Fruit fly (Drosophila melanogaster) whole organism, prepupa: ENCODE results near the gene Coq7.

Experiments
- Blimp-1 ChIP-seq: fragments of 200-800 bp; sonication (Bioruptor generic); optimal IDR thresholded peaks from 3 replicates; lab custom pipeline; 2017; ENCODE audit warnings: missing biosample characterization, missing genetic modification characterization, mild to moderate bottlenecking, moderate library complexity, missing genetic modification reagents
- CG11294 ChIP-seq: fragments of 200-800 bp; sonication (Bioruptor generic); IDR thresholded peaks from 2 replicates; pipeline ENCODE4 v1.3.6; 2022; ENCODE audit warnings: missing biosample characterization, missing genetic modification characterization
- CG3032 ChIP-seq: fragments of 200-800 bp; optimal IDR thresholded peaks from 2 replicates; lab custom pipeline; 2019; ENCODE audit warnings: missing biosample characterization, mild to moderate bottlenecking, missing genetic modification characterization, moderate library complexity
- CG34406 ChIP-seq: fragments of 200-800 bp; sonication (Bioruptor generic); optimal IDR thresholded peaks from 3 replicates; lab custom pipeline; 2016; ENCODE audit warnings: missing biosample characterization, missing genetic modification characterization
- CG6792 ChIP-seq: fragments of 200-800 bp; sonication (Bioruptor generic); optimal IDR thresholded peaks from 3 replicates; lab custom pipeline; 2016; ENCODE audit warnings: missing biosample characterization, missing genetic modification characterization
- CG6808 ChIP-seq: fragments of 200-800 bp; sonication (Bioruptor generic); optimal IDR thresholded peaks from 3 replicates; lab custom pipeline; 2017; ENCODE audit warnings: missing biosample characterization, missing genetic modification characterization, mild to moderate bottlenecking, moderate library complexity, missing genetic modification reagents
- CG6854 ChIP-seq: fragments of 200-800 bp; sonication (Bioruptor generic); optimal IDR thresholded peaks from 2 replicates; lab custom pipeline; 2017; ENCODE audit warnings: missing biosample characterization, mild to moderate bottlenecking, missing genetic modification characterization
- CG8119 ChIP-seq: fragments of 200-800 bp; sonication (Bioruptor generic); IDR thresholded peaks from 3 replicates; pipeline ENCODE4 v1.3.6; 2022; ENCODE audit warnings: missing biosample characterization, missing genetic modification characterization
- CG9139 ChIP-seq: fragments of 200-800 bp; sonication (Bioruptor generic); optimal IDR thresholded peaks from 3 replicates; lab custom pipeline; 2017; ENCODE audit warnings: missing biosample characterization, mild to moderate bottlenecking, missing genetic modification characterization
- Smox ChIP-seq: fragments of 200-800 bp; sonication (Bioruptor generic); optimal IDR thresholded peaks from 3 replicates; lab custom pipeline; 2016; ENCODE audit warnings: missing biosample characterization, missing genetic modification characterization
- Sox14 ChIP-seq: fragments of 200-800 bp; sonication (Bioruptor generic); optimal IDR thresholded peaks from 3 replicates; lab custom pipeline; 2016; ENCODE audit warnings: missing biosample characterization, missing genetic modification characterization
- eg ChIP-seq: fragments of 200-800 bp; sonication (Bioruptor generic); IDR thresholded peaks from 3 replicates; pipeline ENCODE4 v1.3.6; 2022; ENCODE audit warnings: missing biosample characterization, missing genetic modification characterization

dm6 chrX:6802376-6803080 is 31.5 kb downstream of the Coq7 start:
- TF ChIP-seq Blimp-1 (GFP tag; lab: Kevin White, UChicago) (no peak), Sox14 (no peak), CG6854 (no peak), CG3032 (tag; lab: Kevin White, UChicago) (no peak), CG6792 (GFP tag; lab: Kevin White, UChicago) (no peak), eg (GFP tag; lab: Robert Waterston, UW) (no peak), CG11294 (GFP tag; lab: Robert Waterston, UW) (no peak), CG8119 (no peak), CG6808 (GFP tag; lab: Kevin White, UChicago) (no peak), Smox (GFP tag; lab: Kevin White, UChicago) (no peak), CG34406 (GFP tag; lab: Kevin White, UChicago) (no peak), CG9139 (GFP tag; lab: Kevin White, UChicago) (no peak)
